Fruit fly (Drosophila melanogaster): ENCODE results near the gene Act5C.

DNA sequence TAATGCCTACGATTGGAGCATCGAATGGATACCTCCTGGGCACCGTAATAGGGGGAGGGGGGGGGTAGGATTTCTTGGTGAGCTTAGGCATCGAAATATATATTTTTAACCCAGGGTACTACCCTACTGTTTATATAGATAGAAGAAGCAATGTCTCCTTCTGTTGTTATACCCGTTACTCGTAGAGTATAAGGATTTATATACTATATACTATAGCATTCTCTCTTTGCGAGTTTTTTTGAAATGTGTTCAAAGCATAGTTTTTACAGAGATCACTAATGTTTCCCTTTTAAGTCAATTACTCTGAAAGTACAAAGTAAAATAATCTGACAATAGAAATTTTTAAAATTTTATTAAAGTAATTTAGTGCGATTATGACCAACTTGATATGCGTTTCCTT, 47.2 kb upstream of the Act5C start, which contains the start of gene CG43136:
- TF ChIP-seq net (GFP tag; optimal IDR thresholded peaks at IDR 0.05) (no peak), Sox102F (GFP tag; optimal IDR thresholded peaks at IDR 0.05) (no peak), CG3032 (tag; optimal IDR thresholded peaks at IDR 0.05) (no peak), Gug (GFP tag; IDR thresholded peaks at IDR 0.05) (no peak)
